Worm (Caenorhabditis elegans) whole organism, late embryonic: ENCODE data around the gene E02H9.13.

ENCODE experiments used
- C38D4.7 ChIP-seq: fragments of 200-800 bp; sonication (Bioruptor generic); optimal IDR thresholded peaks from 2 replicates; lab custom pipeline; 2018; ENCODE audit warnings: mild to moderate bottlenecking, missing genetic modification characterization, moderate library complexity, missing compliant biosample characterization
- K09A11.1 ChIP-seq: sonication (generic microtip); optimal IDR thresholded peaks from 2 replicates; lab custom pipeline; 2017; ENCODE audit warnings: antibody characterized with exemption, mild to moderate bottlenecking, missing genetic modification characterization, missing compliant biosample characterization; ENCODE audit not compliant: insufficient read depth
- Y22D7AL.16 ChIP-seq: sonication (generic microtip); optimal IDR thresholded peaks from 2 replicates; lab custom pipeline; 2016; ENCODE audit warnings: missing genetic modification characterization, missing compliant biosample characterization
- ama-1 ChIP-seq: fragments of 150-350 bp; optimal IDR thresholded peaks from 2 replicates; lab custom pipeline; 2014
- ceh-14 ChIP-seq: sonication (generic microtip); optimal IDR thresholded peaks from 2 replicates; lab custom pipeline; 2016; ENCODE audit warnings: missing genotype, missing genetic modification characterization, missing compliant biosample characterization
- ceh-18 ChIP-seq: sonication (generic microtip); optimal IDR thresholded peaks from 2 replicates; lab custom pipeline; 2016; ENCODE audit warnings: missing genetic modification characterization, missing compliant biosample characterization
- ceh-19 ChIP-seq: fragments of 200-800 bp; sonication (Bioruptor generic); optimal IDR thresholded peaks from 2 replicates; lab custom pipeline; 2018; ENCODE audit warnings: mild to moderate bottlenecking, missing genetic modification characterization, missing compliant biosample characterization
- ceh-2 ChIP-seq: sonication (generic microtip); optimal IDR thresholded peaks from 2 replicates; lab custom pipeline; 2016; ENCODE audit warnings: missing genotype, missing genetic modification characterization, missing compliant biosample characterization
- ceh-22 ChIP-seq: sonication (generic microtip); optimal IDR thresholded peaks from 2 replicates; lab custom pipeline; 2017; ENCODE audit warnings: missing biosample characterization, missing genetic modification characterization
- ceh-31 ChIP-seq: sonication (generic microtip); optimal IDR thresholded peaks from 2 replicates; lab custom pipeline; 2016; ENCODE audit warnings: missing genetic modification characterization, missing compliant biosample characterization
- ceh-34 ChIP-seq: sonication (generic microtip); optimal IDR thresholded peaks from 2 replicates; lab custom pipeline; 2016; ENCODE audit warnings: mild to moderate bottlenecking, missing genetic modification characterization, missing compliant biosample characterization
- ceh-45 ChIP-seq: fragments of 200-800 bp; sonication (Bioruptor generic); IDR thresholded peaks from 2 replicates; pipeline ENCODE4 v1.3.6; 2022; ENCODE audit warnings: missing genetic modification reagents, missing genetic modification characterization, missing compliant biosample characterization
- ceh-48 ChIP-seq: sonication (generic microtip); optimal IDR thresholded peaks from 2 replicates; lab custom pipeline; 2016; ENCODE audit warnings: missing genetic modification characterization, inconsistent platforms, missing compliant biosample characterization
- che-1 ChIP-seq: sonication (generic microtip); optimal IDR thresholded peaks from 2 replicates; lab custom pipeline; 2016; ENCODE audit warnings: mild to moderate bottlenecking, missing genetic modification characterization, missing compliant biosample characterization
- dmd-4 ChIP-seq: sonication (generic microtip); optimal IDR thresholded peaks from 2 replicates; lab custom pipeline; 2016; ENCODE audit warnings: borderline replicate concordance, missing genetic modification characterization, missing compliant biosample characterization
- elt-2 ChIP-seq: sonication (generic microtip); optimal IDR thresholded peaks from 2 replicates; lab custom pipeline; 2016; ENCODE audit warnings: missing genetic modification reagents, missing genetic modification characterization, missing compliant biosample characterization
- fax-1 ChIP-seq: sonication (generic microtip); optimal IDR thresholded peaks from 2 replicates; lab custom pipeline; 2016; ENCODE audit warnings: missing genotype, missing genetic modification characterization, missing compliant biosample characterization
- fkh-10 ChIP-seq: fragments of 150-350 bp; optimal IDR thresholded peaks from 2 replicates; lab custom pipeline; 2014; ENCODE audit warnings: missing biosample characterization, missing genetic modification reagents, missing genetic modification characterization
- fkh-6 ChIP-seq: sonication (generic microtip); optimal IDR thresholded peaks from 2 replicates; lab custom pipeline; 2016; ENCODE audit warnings: missing genetic modification characterization, missing compliant biosample characterization
- hlh-13 ChIP-seq: fragments of 200-800 bp; sonication (Bioruptor generic); optimal IDR thresholded peaks from 2 replicates; lab custom pipeline; 2018; ENCODE audit warnings: mild to moderate bottlenecking, missing genetic modification characterization, missing compliant biosample characterization
- hlh-15 ChIP-seq: sonication (generic microtip); optimal IDR thresholded peaks from 2 replicates; lab custom pipeline; 2016; ENCODE audit warnings: missing genetic modification characterization, missing compliant biosample characterization
- hlh-30 ChIP-seq: sonication (generic microtip); optimal IDR thresholded peaks from 2 replicates; lab custom pipeline; 2017; ENCODE audit warnings: antibody characterized with exemption, missing genetic modification characterization, missing compliant biosample characterization; ENCODE audit not compliant: insufficient read depth
- hlh-6 ChIP-seq: sonication (generic microtip); optimal IDR thresholded peaks from 2 replicates; lab custom pipeline; 2016; ENCODE audit warnings: missing genotype, missing genetic modification characterization, missing compliant biosample characterization
- lim-6 ChIP-seq: sonication (generic microtip); optimal IDR thresholded peaks from 2 replicates; lab custom pipeline; 2016; ENCODE audit warnings: missing genetic modification characterization, missing compliant biosample characterization
- nfya-1 ChIP-seq: sonication (generic microtip); optimal IDR thresholded peaks from 2 replicates; lab custom pipeline; 2017; ENCODE audit warnings: missing genetic modification characterization, mild to moderate bottlenecking, missing compliant biosample characterization, antibody characterized with exemption, moderate library complexity
- nhr-11 ChIP-seq: fragments of 150-350 bp; optimal IDR thresholded peaks from 2 replicates; lab custom pipeline; 2014; ENCODE audit warnings: missing biosample characterization, missing genetic modification characterization
- nhr-232 ChIP-seq: sonication (generic microtip); optimal IDR thresholded peaks from 2 replicates; lab custom pipeline; 2016; ENCODE audit warnings: missing genetic modification characterization, missing compliant biosample characterization
- npax-4 ChIP-seq: sonication (generic microtip); optimal IDR thresholded peaks from 2 replicates; lab custom pipeline; 2016; ENCODE audit warnings: missing genetic modification characterization, missing compliant biosample characterization
- odd-2 ChIP-seq: sonication (generic microtip); optimal IDR thresholded peaks from 2 replicates; lab custom pipeline; 2017; ENCODE audit warnings: antibody characterized with exemption, mild to moderate bottlenecking, missing genetic modification characterization, missing compliant biosample characterization
- pha-2 ChIP-seq: sonication (generic microtip); optimal IDR thresholded peaks from 2 replicates; lab custom pipeline; 2017; ENCODE audit warnings: mild to moderate bottlenecking, missing genetic modification characterization, missing compliant biosample characterization
- pros-1 ChIP-seq: fragments of 150-350 bp; optimal IDR thresholded peaks from 2 replicates; lab custom pipeline; 2014; ENCODE audit warnings: missing biosample characterization, missing genetic modification reagents, missing genetic modification characterization
- rnt-1 ChIP-seq: sonication (generic microtip); optimal IDR thresholded peaks from 2 replicates; lab custom pipeline; 2016; ENCODE audit warnings: missing genetic modification characterization, missing compliant biosample characterization
- sdc-2 ChIP-seq: sonication (generic microtip); optimal IDR thresholded peaks from 2 replicates; lab custom pipeline; 2016; ENCODE audit warnings: missing genotype, missing genetic modification characterization, missing compliant biosample characterization
- sox-4 ChIP-seq: sonication (generic microtip); optimal IDR thresholded peaks from 2 replicates; lab custom pipeline; 2017; ENCODE audit warnings: mild to moderate bottlenecking, missing genetic modification characterization, inconsistent platforms, missing compliant biosample characterization
- tbx-2 ChIP-seq: sonication (generic microtip); optimal IDR thresholded peaks from 2 replicates; lab custom pipeline; 2016; ENCODE audit warnings: missing genetic modification characterization, missing compliant biosample characterization
- ttx-3 ChIP-seq: sonication (generic microtip); optimal IDR thresholded peaks from 2 replicates; lab custom pipeline; 2016; ENCODE audit warnings: missing genetic modification reagents, missing genetic modification characterization, missing compliant biosample characterization
- unc-42 ChIP-seq: sonication (generic microtip); optimal IDR thresholded peaks from 2 replicates; lab custom pipeline; 2016; ENCODE audit warnings: missing genotype, missing genetic modification characterization, missing compliant biosample characterization
- ztf-16 ChIP-seq: sonication (generic microtip); optimal IDR thresholded peaks from 2 replicates; lab custom pipeline; 2017; ENCODE audit warnings: missing genetic modification characterization, missing compliant biosample characterization

E02H9.13 gene

ce11 chrIII:2426122-2426521 lies 12.4 kb downstream of the E02H9.13 start, which contains the start of gene W04B5.8 (continued):
- TF ChIP-seq odd-2 (tag; lab: Kevin White, UChicago) = no peak
- no peak for TF ChIP-seq nhr-232 (tag; lab: Kevin White, UChicago)
- no peak for TF ChIP-seq ceh-45
- no peak for TF ChIP-seq K09A11.1 (tag; lab: Kevin White, UChicago)
- TF ChIP-seq unc-42 (tag; lab: Kevin White, UChicago) = peak; percentile 11
- no peak for TF ChIP-seq elt-2 (tag; lab: Kevin White, UChicago)
- TF ChIP-seq rnt-1 (tag; lab: Kevin White, UChicago) = no peak
- peak; percentile 50 for TF ChIP-seq ceh-31 (tag; lab: Kevin White, UChicago)
- no peak for TF ChIP-seq ceh-18 (tag; lab: Kevin White, UChicago)
- no peak for TF ChIP-seq hlh-13 (GFP tag; lab: Kevin White, UChicago)
- TF ChIP-seq, all 69 proteins: peak for 6

- TF ChIP-seq ceh-31 (tag; lab: Kevin White, UChicago) (peak; percentile 7), ceh-22 (tag; lab: Kevin White, UChicago) (no peak)
- TF ChIP-seq, all 69 proteins: peak for 1
Measured at ce11 chrIII:2424783-2425329, 13.7 kb downstream of the E02H9.13 start.

ce11 chrIII:2423638-2424037 lies 14.9 kb downstream of the E02H9.13 start:
- TF ChIP-seq tbx-2 (no peak), ceh-48 (tag; lab: Kevin White, UChicago) (peak; percentile 6)

DNA sequence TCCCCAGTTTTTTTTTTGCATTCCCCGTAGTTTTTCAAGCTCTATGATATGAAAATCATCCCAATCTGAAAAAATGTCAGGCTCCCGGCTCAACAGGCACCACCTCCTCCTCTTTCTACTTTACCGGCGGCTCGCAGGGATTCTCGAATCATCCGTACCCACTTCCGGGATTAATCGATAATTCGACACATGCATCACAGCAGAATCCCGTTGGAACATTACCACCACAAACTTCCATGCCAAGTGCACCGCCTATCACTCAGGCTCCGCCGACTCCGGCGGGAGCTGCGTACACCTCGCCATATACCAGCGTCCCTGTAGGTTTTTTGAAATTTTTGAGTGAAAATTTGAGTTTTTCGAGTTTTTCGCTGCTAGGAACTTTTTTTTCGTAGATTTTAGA lies 17.3 kb downstream of the E02H9.13 start:
- no peak for TF ChIP-seq pha-2
- TF ChIP-seq sdc-2 (tag; lab: Kevin White, UChicago) = no peak
- no peak for TF ChIP-seq fkh-6 (tag; lab: Kevin White, UChicago)
- no peak for TF ChIP-seq odd-2 (tag; lab: Kevin White, UChicago)
- TF ChIP-seq che-1 (tag; lab: Kevin White, UChicago) = no peak
- TF ChIP-seq ztf-16 (tag; lab: Kevin White, UChicago) = no peak
- no peak for TF ChIP-seq ceh-18 (tag; lab: Kevin White, UChicago)
- TF ChIP-seq dmd-4 = no peak
- no peak for TF ChIP-seq ceh-22 (tag; lab: Kevin White, UChicago)
- TF ChIP-seq nhr-11 = no peak
- no peak for TF ChIP-seq ceh-19
- TF ChIP-seq fkh-10 = no peak
- no peak for TF ChIP-seq Y22D7AL.16 (tag; lab: Kevin White, UChicago)
- no peak for TF ChIP-seq ama-1 (lab: Kevin White, UChicago)
- no peak for TF ChIP-seq lim-6 (tag; lab: Kevin White, UChicago)

- TF ChIP-seq ceh-48 (tag; lab: Kevin White, UChicago) (peak; percentile 59), hlh-6 (tag; lab: Kevin White, UChicago) (no peak)
Measured at ce11 chrIII:2419504-2419903, 19.0 kb downstream of the E02H9.13 start.

- TF ChIP-seq ceh-18 (tag; lab: Kevin White, UChicago) = no peak
- no peak for TF ChIP-seq ceh-19
- no peak for TF ChIP-seq pros-1 (tag; lab: Kevin White, UChicago)
- TF ChIP-seq hlh-15 (tag; lab: Kevin White, UChicago) = no peak
- no peak for TF ChIP-seq ceh-14 (tag; lab: Kevin White, UChicago)
- TF ChIP-seq fkh-10 = no peak
- TF ChIP-seq ceh-34 (tag; lab: Kevin White, UChicago) = no peak
- TF ChIP-seq fax-1 (tag; lab: Kevin White, UChicago) = no peak
- TF ChIP-seq C38D4.7 (GFP tag; lab: Kevin White, UChicago) = no peak
- no peak for TF ChIP-seq npax-4 (tag; lab: Kevin White, UChicago)
- no peak for TF ChIP-seq sox-4 (tag; lab: Kevin White, UChicago)
- no peak for TF ChIP-seq ceh-2 (tag; lab: Kevin White, UChicago)
- no peak for TF ChIP-seq ttx-3 (tag; lab: Kevin White, UChicago)
- no peak for TF ChIP-seq hlh-30 (tag; lab: Kevin White, UChicago)
- TF ChIP-seq nfya-1 (tag; lab: Kevin White, UChicago) = no peak
Measured at ce11 chrIII:2418981-2419380, 19.6 kb downstream of the E02H9.13 start.
